Worm (Caenorhabditis elegans): ENCODE measurements around the gene T20G5.12.

The T20G5.12 gene

DNA sequence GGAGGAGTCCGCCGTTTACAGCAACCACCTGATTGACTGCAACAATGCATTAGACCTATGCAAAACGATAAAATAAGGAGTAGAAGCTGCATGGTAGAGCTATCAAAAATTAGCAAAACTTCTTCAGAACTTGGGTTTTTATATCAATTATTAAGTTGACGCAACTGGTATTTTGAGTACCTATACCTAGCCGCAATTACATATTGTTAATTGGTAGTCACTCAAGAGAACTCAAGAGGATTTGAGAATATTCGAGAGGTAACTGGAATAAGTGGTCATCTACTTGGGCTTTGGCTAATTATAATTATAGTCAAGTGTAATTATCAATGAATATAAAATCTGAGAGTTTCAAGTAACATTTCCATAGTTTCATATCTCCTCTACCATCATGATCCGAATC, at the start of gene T20G5.12, which contains the start of gene T20G5.13:
TSS of gene T20G5.12 (plus strand) at position 370 of the 400 bp plus-strand sequence.
TSS of gene T20G5.13 (minus strand) at position 101 of the 400 bp plus-strand sequence.
- TF ChIP-seq bed-2 (GFP tag; IDR thresholded peaks at IDR 0.05): no peak
- TF ChIP-seq sea-2 (GFP tag; IDR thresholded peaks at IDR 0.05): no peak
- no peak for TF ChIP-seq K11D2.4 (GFP tag; IDR thresholded peaks at IDR 0.05)
- TF ChIP-seq dpff-1 (tag; optimal IDR thresholded peaks at IDR 0.05): no peak
- TF ChIP-seq him-1 (tag; optimal IDR thresholded peaks at IDR 0.05): no peak
- no peak for TF ChIP-seq bed-1 (GFP tag; IDR thresholded peaks at IDR 0.05)
- TF ChIP-seq rpc-1 (optimal IDR thresholded peaks at IDR 0.05): no peak
- TF ChIP-seq rpc-1 (tag; optimal IDR thresholded peaks at IDR 0.05): no peak
- no peak for TF ChIP-seq F37B4.10 (GFP tag; IDR thresholded peaks at IDR 0.05)
- no peak for TF ChIP-seq K12H6.12 (tag; optimal IDR thresholded peaks at IDR 0.05)
- TF ChIP-seq lin-40 (tag; optimal IDR thresholded peaks at IDR 0.05): no peak
- TF ChIP-seq madf-8 (GFP tag; conservative IDR thresholded peaks at IDR 0.05): no peak
- TF ChIP-seq ekl-4 (GFP tag; IDR thresholded peaks at IDR 0.05): no peak

- TF ChIP-seq K12H6.12 (tag; optimal IDR thresholded peaks at IDR 0.05) (peak; percentile 72), snpc-3.4 (tag; optimal IDR thresholded peaks at IDR 0.05) (no peak), cebp-1 (GFP tag; IDR thresholded peaks at IDR 0.05) (no peak), cebp-1 (tag; optimal IDR thresholded peaks at IDR 0.05) (peak; percentile 38), nfyb-1 (GFP tag; IDR thresholded peaks at IDR 0.05) (0 out of 2 replicates have a peak, but pooled peaks have one; percentile 23), ztf-22 (GFP tag; optimal IDR thresholded peaks at IDR 0.05) (peak; percentile 25), lin-54 (GFP tag; optimal IDR thresholded peaks at IDR 0.05) (no peak), attf-5 (GFP tag; optimal IDR thresholded peaks at IDR 0.05) (peak; percentile 14), mcd-1 (GFP tag; IDR thresholded peaks at IDR 0.05) (0 out of 2 replicates have a peak, but pooled peaks have one; percentile 14), madf-6 (GFP tag; IDR thresholded peaks at IDR 0.05) (no peak), zfh-2 (GFP tag; conservative IDR thresholded peaks at IDR 0.05) (peak; percentile 88), athp-1 (tag; optimal IDR thresholded peaks at IDR 0.05) (no peak)
Observed at ce11 chrIII:10151719-10152118, 49.7 kb upstream of the T20G5.12 start.

DNA sequence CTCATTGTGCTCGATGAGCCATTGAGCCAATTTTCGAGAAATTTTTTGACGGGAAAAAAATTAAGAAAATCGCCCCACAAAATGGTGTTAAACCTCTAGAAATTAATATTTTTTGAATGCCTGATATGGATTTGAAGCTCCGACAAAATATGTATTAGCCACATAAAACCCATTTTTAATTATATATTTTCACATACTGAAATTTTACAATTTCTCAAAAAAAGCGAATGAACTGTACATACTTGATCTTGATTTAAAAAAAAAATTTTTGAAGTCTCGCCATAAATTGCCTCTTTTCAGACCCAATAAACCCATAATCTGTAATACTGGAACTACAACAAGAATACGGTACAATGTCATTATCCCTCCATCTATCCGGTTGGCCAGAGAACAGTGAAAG, 48.9 kb upstream of the T20G5.12 start, which contains the start of gene nac-3:
TSS of gene nac-3 (plus strand) at position 301 of the 400 bp plus-strand sequence.
- TF ChIP-seq tlf-1 (GFP tag; optimal IDR thresholded peaks at IDR 0.05): no peak

DNA sequence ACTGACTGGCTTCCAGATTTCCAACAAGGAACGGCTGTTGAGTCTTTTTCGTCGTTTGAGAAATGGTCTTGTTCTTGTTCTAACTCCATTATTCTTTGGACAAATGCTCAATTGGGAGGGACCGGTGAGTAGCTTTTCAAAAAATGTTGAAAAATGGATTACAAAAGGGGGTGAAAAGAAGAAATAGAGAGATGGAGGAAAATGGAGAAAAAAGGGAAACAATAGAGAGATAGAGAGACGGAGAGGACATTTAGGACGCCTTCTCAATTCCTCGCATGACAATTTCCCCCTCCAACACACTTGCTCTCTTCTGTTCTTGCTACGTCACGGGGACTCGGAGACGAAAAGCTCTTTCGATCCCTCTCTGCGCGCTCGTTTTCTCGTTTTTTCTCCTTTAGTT, 48.4 kb upstream of the T20G5.12 start:
- peak; percentile 2 for TF ChIP-seq ceh-27 (GFP tag; optimal IDR thresholded peaks at IDR 0.05)
- 0 out of 2 replicates have a peak, but pooled peaks have one; percentile 8 for TF ChIP-seq rcor-1 (GFP tag; IDR thresholded peaks at IDR 0.05)
- TF ChIP-seq hmg-1.2 (GFP tag; IDR thresholded peaks at IDR 0.05): peak; percentile 34; the same call in 1 of the 2 replicates
- peak; percentile 49 for TF ChIP-seq K12H6.12 (tag; optimal IDR thresholded peaks at IDR 0.05)
- peak; percentile 48; the same call in 1 of the 2 replicates for TF ChIP-seq K11D2.4 (GFP tag; IDR thresholded peaks at IDR 0.05)
- TF ChIP-seq snpc-1.3 (tag; optimal IDR thresholded peaks at IDR 0.05; ENCODE audit: insufficient read depth): no peak
- TF ChIP-seq nfyb-1 (GFP tag; IDR thresholded peaks at IDR 0.05): peak; percentile 63; the same call in 1 of the 2 replicates
- TF ChIP-seq let-526 (GFP tag; IDR thresholded peaks at IDR 0.05): 0 out of 2 replicates have a peak, but pooled peaks have one; percentile 7
- no peak for TF ChIP-seq F55B11.4 (tag; optimal IDR thresholded peaks at IDR 0.05; ENCODE audit: borderline replicate concordance, insufficient read depth)
- no peak for TF ChIP-seq cebp-1 (GFP tag; IDR thresholded peaks at IDR 0.05)
- peak; percentile 33 for TF ChIP-seq cebp-1 (tag; optimal IDR thresholded peaks at IDR 0.05)
- peak in 1 of 3 experiments; percentile 27 for TF ChIP-seq lin-35 (GFP tag; optimal IDR thresholded peaks at IDR 0.05)
- TF ChIP-seq ekl-4 (GFP tag; IDR thresholded peaks at IDR 0.05): 0 out of 2 replicates have a peak, but pooled peaks have one; percentile 29
- TF ChIP-seq tlf-1 (GFP tag; optimal IDR thresholded peaks at IDR 0.05): no peak
